ENCODE assay signal across 1 fruit fly cellular context in genomic region chrX:6295129-6295539, dm6.
TF ChIP-seq lines count a peak whose summit lies in the region.

CG15891 (minus strand) TSS chrX:6295345.
CG3815 (plus strand) TSS chrX:6295389.

TF ChIP-seq in whole organism, embryonic, 481 proteins besides CTCF, POLR2A, EP300 and RAD21 (continued from another document and continues in another):
- TF ChIP-seq CG2678 (tag; optimal IDR thresholded peaks at IDR 0.05; lab: Kevin White, UChicago) (no peak), CG2116 (GFP tag; optimal IDR thresholded peaks at IDR 0.05; lab: Kevin White, UChicago) (peak; percentile 64), CG11504 (tag; optimal IDR thresholded peaks at IDR 0.05; lab: Kevin White, UChicago) (no peak), sens-2 (GFP tag; IDR thresholded peaks at IDR 0.05; lab: Robert Waterston, UW) (no peak), Xrp1 (GFP tag; IDR thresholded peaks at IDR 0.05; lab: Robert Waterston, UW) (peak; percentile 38; the same call in 1 of the 2 replicates), kah (GFP tag; optimal IDR thresholded peaks at IDR 0.05; lab: Kevin White, UChicago) (peak; percentile 40), Hey (tag; optimal IDR thresholded peaks at IDR 0.05; lab: Kevin White, UChicago) (no peak), twi (tag; optimal IDR thresholded peaks at IDR 0.05; lab: Kevin White, UChicago) (peak; percentile 48), CG5953 (GFP tag; IDR thresholded peaks at IDR 0.05; lab: Robert Waterston, UW) (no peak), CG17186 (GFP tag; optimal IDR thresholded peaks at IDR 0.05; lab: Kevin White, UChicago) (peak; percentile 95), cad (GFP tag; optimal IDR thresholded peaks at IDR 0.05; lab: Kevin White, UChicago) (no peak), H15 (GFP tag; IDR thresholded peaks at IDR 0.05; lab: Robert Waterston, UW) (no peak), Hmr (GFP tag; optimal IDR thresholded peaks at IDR 0.05; lab: Kevin White, UChicago) (no peak), sob (GFP tag; IDR thresholded peaks at IDR 0.05; lab: Robert Waterston, UW) (peak; percentile 46; the same call in 1 of the 2 replicates), PHDP (tag; optimal IDR thresholded peaks at IDR 0.05; lab: Kevin White, UChicago) (no peak), usp (GFP tag; optimal IDR thresholded peaks at IDR 0.05; lab: Kevin White, UChicago) (no peak), crol (GFP tag; IDR thresholded peaks at IDR 0.05; lab: Robert Waterston, UW) (peak; percentile 57), CG9727 (GFP tag; optimal IDR thresholded peaks at IDR 0.05; lab: Kevin White, UChicago) (peak; percentile 52), CG9797 (GFP tag; optimal IDR thresholded peaks at IDR 0.05; lab: Kevin White, UChicago) (peak; percentile 80), sim (GFP tag; IDR thresholded peaks at IDR 0.05; lab: Robert Waterston, UW) (no peak), grn (GFP tag; optimal IDR thresholded peaks at IDR 0.05; lab: Kevin White, UChicago) (peak; percentile 66), bcd (GFP tag; optimal IDR thresholded peaks at IDR 0.05; lab: Kevin White, UChicago) (peak; percentile 61), CG12071 (GFP tag; optimal IDR thresholded peaks at IDR 0.05; lab: Kevin White, UChicago) (no peak), row (GFP tag; IDR thresholded peaks at IDR 0.05; lab: Robert Waterston, UW) (peak; percentile 93), CG18619 (GFP tag; optimal IDR thresholded peaks at IDR 0.05; lab: Kevin White, UChicago) (peak; percentile 69), luna (GFP tag; optimal IDR thresholded peaks at IDR 0.05; lab: Kevin White, UChicago) (no peak), CG4730 (GFP tag; IDR thresholded peaks at IDR 0.05; lab: Robert Waterston, UW) (peak; percentile 31; the same call in 1 of the 2 replicates), lbe (GFP tag; optimal IDR thresholded peaks at IDR 0.05; lab: Kevin White, UChicago) (no peak), D (optimal IDR thresholded peaks at IDR 0.05; lab: Kevin White, UChicago) (no peak), D (GFP tag; optimal IDR thresholded peaks at IDR 0.05; lab: Kevin White, UChicago) (no peak), lola (GFP tag; optimal IDR thresholded peaks at IDR 0.05; lab: Kevin White, UChicago) (peak in 1 of 3 experiments; percentile 56), hbn (GFP tag; IDR thresholded peaks at IDR 0.05; lab: Robert Waterston, UW; ENCODE audit: partially characterized antibody) (no peak; the same call in 1 of the 2 replicates), CG18599 (GFP tag; optimal IDR thresholded peaks at IDR 0.05; lab: Kevin White, UChicago) (no peak), CkIIα-i1 (GFP tag; IDR thresholded peaks at IDR 0.05; lab: Robert Waterston, UW) (no peak), schlank (tag; optimal IDR thresholded peaks at IDR 0.05; lab: Kevin White, UChicago) (peak; percentile 35), CG9876 (GFP tag; optimal IDR thresholded peaks at IDR 0.05; lab: Kevin White, UChicago) (no peak), Fer1 (GFP tag; optimal IDR thresholded peaks at IDR 0.05; lab: Kevin White, UChicago) (peak; percentile 67), CG6791 (GFP tag; IDR thresholded peaks at IDR 0.05; lab: Robert Waterston, UW; ENCODE audit: partially characterized antibody) (0 out of 3 replicates have a peak, but pooled peaks have one; percentile 39), CG9817 (tag; optimal IDR thresholded peaks at IDR 0.05; lab: Kevin White, UChicago) (peak; percentile 63), CG43689 (GFP tag; IDR thresholded peaks at IDR 0.05; lab: Robert Waterston, UW) (no peak), bab2 (GFP tag; optimal IDR thresholded peaks at IDR 0.05; lab: Kevin White, UChicago) (peak; percentile 55), sna (GFP tag; IDR thresholded peaks at IDR 0.05; lab: Robert Waterston, UW; ENCODE audit: partially characterized antibody) (no peak), insv (GFP tag; optimal IDR thresholded peaks at IDR 0.05; lab: Kevin White, UChicago) (peak in 1 of 2 experiments; percentile 61), wor (GFP tag; IDR thresholded peaks at IDR 0.05; lab: Robert Waterston, UW) (no peak), Hand (GFP tag; optimal IDR thresholded peaks at IDR 0.05; lab: Kevin White, UChicago) (no peak), CG12155 (GFP tag; optimal IDR thresholded peaks at IDR 0.05; lab: Kevin White, UChicago) (peak; percentile 81), D19A (tag; optimal IDR thresholded peaks at IDR 0.05; lab: Kevin White, UChicago) (no peak), CG6854 (GFP tag; optimal IDR thresholded peaks at IDR 0.05; lab: Kevin White, UChicago) (no peak), ATbp (GFP tag; optimal IDR thresholded peaks at IDR 0.05; lab: Kevin White, UChicago) (no peak), dm (GFP tag; optimal IDR thresholded peaks at IDR 0.05; lab: Kevin White, UChicago) (peak; percentile 43), maf-S (GFP tag; optimal IDR thresholded peaks at IDR 0.05; lab: Kevin White, UChicago) (peak; percentile 30), Hr78 (GFP tag; optimal IDR thresholded peaks at IDR 0.05; lab: Kevin White, UChicago) (no peak), TFAM (GFP tag; optimal IDR thresholded peaks at IDR 0.05; lab: Kevin White, UChicago) (no peak), caup (GFP tag; optimal IDR thresholded peaks at IDR 0.05; lab: Kevin White, UChicago; ENCODE audit: severe bottlenecking) (no peak), Nf-YB (GFP tag; optimal IDR thresholded peaks at IDR 0.05; lab: Kevin White, UChicago) (peak; percentile 3), CG17802 (tag; optimal IDR thresholded peaks at IDR 0.05; lab: Kevin White, UChicago) (peak; percentile 35), CG4854 (GFP tag; optimal IDR thresholded peaks at IDR 0.05; lab: Kevin White, UChicago) (no peak), unpg (GFP tag; optimal IDR thresholded peaks at IDR 0.05; lab: Kevin White, UChicago) (peak; percentile 44), NC2α (GFP tag; optimal IDR thresholded peaks at IDR 0.05; lab: Kevin White, UChicago) (no peak), ase (GFP tag; IDR thresholded peaks at IDR 0.05; lab: Robert Waterston, UW) (no peak), E2f2 (GFP tag; IDR thresholded peaks at IDR 0.05; lab: Robert Waterston, UW) (peak; percentile 54), Drgx (GFP tag; IDR thresholded peaks at IDR 0.05; lab: Robert Waterston, UW) (no peak), gcm (GFP tag; optimal IDR thresholded peaks at IDR 0.05; lab: Kevin White, UChicago) (peak; percentile 3), Optix (GFP tag; IDR thresholded peaks at IDR 0.05; lab: Robert Waterston, UW) (no peak), CG9215 (GFP tag; IDR thresholded peaks at IDR 0.05; lab: Robert Waterston, UW) (peak; percentile 68), ems (GFP tag; optimal IDR thresholded peaks at IDR 0.05; lab: Kevin White, UChicago) (no peak), eve (GFP tag; optimal IDR thresholded peaks at IDR 0.05; lab: Kevin White, UChicago) (no peak), Poxn (GFP tag; IDR thresholded peaks at IDR 0.05; lab: Robert Waterston, UW) (no peak), HmgZ (tag; optimal IDR thresholded peaks at IDR 0.05; lab: Kevin White, UChicago) (peak; percentile 84), CG10462 (GFP tag; optimal IDR thresholded peaks at IDR 0.05; lab: Kevin White, UChicago) (no peak), CG17328 (GFP tag; IDR thresholded peaks at IDR 0.05; lab: Robert Waterston, UW) (no peak), tx (GFP tag; optimal IDR thresholded peaks at IDR 0.05; lab: Kevin White, UChicago) (peak; percentile 28), CG15696 (tag; optimal IDR thresholded peaks at IDR 0.05; lab: Kevin White, UChicago) (peak; percentile 56), mirr (GFP tag; optimal IDR thresholded peaks at IDR 0.05; lab: Kevin White, UChicago) (peak; percentile 33), pnt (GFP tag; optimal IDR thresholded peaks at IDR 0.05; lab: Kevin White, UChicago) (peak; percentile 25), Gsc (GFP tag; IDR thresholded peaks at IDR 0.05; lab: Robert Waterston, UW) (no peak), trem (tag; optimal IDR thresholded peaks at IDR 0.05; lab: Kevin White, UChicago) (peak; percentile 62), CG6813 (GFP tag; optimal IDR thresholded peaks at IDR 0.05; lab: Kevin White, UChicago) (no peak), stc (GFP tag; IDR thresholded peaks at IDR 0.05; lab: Robert Waterston, UW) (no peak), CG10274 (GFP tag; optimal IDR thresholded peaks at IDR 0.05; lab: Kevin White, UChicago) (no peak), CG1647 (GFP tag; optimal IDR thresholded peaks at IDR 0.05; lab: Kevin White, UChicago) (no peak), B-H2 (GFP tag; optimal IDR thresholded peaks at IDR 0.05; lab: Kevin White, UChicago) (no peak), Atf-2 (GFP tag; optimal IDR thresholded peaks at IDR 0.05; lab: Kevin White, UChicago) (no peak), vvl (GFP tag; IDR thresholded peaks at IDR 0.05; lab: Robert Waterston, UW) (peak; percentile 32; the same call in 1 of the 2 replicates), CG17912 (GFP tag; optimal IDR thresholded peaks at IDR 0.05; lab: Kevin White, UChicago) (no peak), Dad (GFP tag; optimal IDR thresholded peaks at IDR 0.05; lab: Kevin White, UChicago) (peak; percentile 30), Side (GFP tag; optimal IDR thresholded peaks at IDR 0.05; lab: Kevin White, UChicago) (peak; percentile 26), CG12104 (GFP tag; optimal IDR thresholded peaks at IDR 0.05; lab: Kevin White, UChicago) (peak; percentile 17), CG6654 (GFP tag; optimal IDR thresholded peaks at IDR 0.05; lab: Kevin White, UChicago) (no peak), pzg (GFP tag; optimal IDR thresholded peaks at IDR 0.05; lab: Kevin White, UChicago) (peak; percentile 73), CG4617 (GFP tag; optimal IDR thresholded peaks at IDR 0.05; lab: Kevin White, UChicago; ENCODE audit: borderline replicate concordance) (peak; percentile 71), CG33557 (GFP tag; optimal IDR thresholded peaks at IDR 0.05; lab: Kevin White, UChicago) (peak; percentile 61), Rx (GFP tag; IDR thresholded peaks at IDR 0.05; lab: Robert Waterston, UW) (peak; percentile 51; the same call in 1 of the 2 replicates), chif (GFP tag; optimal IDR thresholded peaks at IDR 0.05; lab: Kevin White, UChicago) (peak; percentile 13 to 33), aop (GFP tag; IDR thresholded peaks at IDR 0.05; lab: Robert Waterston, UW) (no peak), Dek (tag; optimal IDR thresholded peaks at IDR 0.05; lab: Kevin White, UChicago) (peak; percentile 31), Ada2b (GFP tag; IDR thresholded peaks at IDR 0.05; lab: Robert Waterston, UW) (peak; percentile 25; the same call in 1 of the 2 replicates), C15 (GFP tag; IDR thresholded peaks at IDR 0.05; lab: Robert Waterston, UW) (no peak), ci (GFP tag; IDR thresholded peaks at IDR 0.05; lab: Robert Waterston, UW) (0 out of 3 replicates have a peak, but pooled peaks have one; percentile 40), crp (GFP tag; optimal IDR thresholded peaks at IDR 0.05; lab: Kevin White, UChicago) (peak in 1 of 2 experiments; percentile 36), CG12391 (tag; optimal IDR thresholded peaks at IDR 0.05; lab: Kevin White, UChicago) (peak; percentile 67), Atf3 (GFP tag; optimal IDR thresholded peaks at IDR 0.05; lab: Kevin White, UChicago) (peak; percentile 53), Sin3A (optimal IDR thresholded peaks at IDR 0.05; lab: Kevin White, UChicago) (peak; percentile 89), CG1603 (tag; optimal IDR thresholded peaks at IDR 0.05; lab: Kevin White, UChicago) (no peak), CG2129 (GFP tag; IDR thresholded peaks at IDR 0.05; lab: Robert Waterston, UW; ENCODE audit: partially characterized antibody) (no peak), Oli (tag; optimal IDR thresholded peaks at IDR 0.05; lab: Kevin White, UChicago) (peak; percentile 39), lilli (GFP tag; optimal IDR thresholded peaks at IDR 0.05; lab: Kevin White, UChicago) (peak; percentile 68), Stat92E (GFP tag; optimal IDR thresholded peaks at IDR 0.05; lab: Kevin White, UChicago) (no peak), Lhr (GFP tag; optimal IDR thresholded peaks at IDR 0.05; lab: Kevin White, UChicago) (peak; percentile 17), corto (GFP tag; optimal IDR thresholded peaks at IDR 0.05; lab: Kevin White, UChicago) (no peak), H2.0 (GFP tag; IDR thresholded peaks at IDR 0.05; lab: Robert Waterston, UW) (no peak), CG7987 (GFP tag; optimal IDR thresholded peaks at IDR 0.05; lab: Kevin White, UChicago) (no peak), CG7963 (GFP tag; IDR thresholded peaks at IDR 0.05; lab: Robert Waterston, UW; ENCODE audit: partially characterized antibody) (no peak), CG10431 (GFP tag; optimal IDR thresholded peaks at IDR 0.05; lab: Kevin White, UChicago) (no peak), Dbx (GFP tag; IDR thresholded peaks at IDR 0.05; lab: Robert Waterston, UW) (peak; percentile 52; the same call in 1 of the 3 replicates), fd64A (GFP tag; optimal IDR thresholded peaks at IDR 0.05; lab: Kevin White, UChicago) (no peak), kay (GFP tag; optimal IDR thresholded peaks at IDR 0.05; lab: Kevin White, UChicago) (no peak), bigmax (GFP tag; optimal IDR thresholded peaks at IDR 0.05; lab: Kevin White, UChicago) (no peak), Sry-δ (GFP tag; optimal IDR thresholded peaks at IDR 0.05; lab: Kevin White, UChicago) (peak; percentile 71), CG18476 (GFP tag; optimal IDR thresholded peaks at IDR 0.05; lab: Kevin White, UChicago) (no peak), CG8478 (optimal IDR thresholded peaks at IDR 0.05; lab: Kevin White, UChicago) (no peak), repo (GFP tag; optimal IDR thresholded peaks at IDR 0.05; lab: Kevin White, UChicago) (peak; percentile 4), Adf1 (GFP tag; IDR thresholded peaks at IDR 0.05; lab: Robert Waterston, UW) (peak; percentile 28; the same call in 1 of the 2 replicates), nau (GFP tag; optimal IDR thresholded peaks at IDR 0.05; lab: Kevin White, UChicago) (no peak), CG31388 (GFP tag; optimal IDR thresholded peaks at IDR 0.05; lab: Kevin White, UChicago) (no peak), pho (GFP tag; optimal IDR thresholded peaks at IDR 0.05; lab: Kevin White, UChicago) (peak; percentile 47), Dll (GFP tag; IDR thresholded peaks at IDR 0.05; lab: Robert Waterston, UW; ENCODE audit: partially characterized antibody) (peak; percentile 63; the same call in 3 of the 4 replicates), CG2199 (GFP tag; IDR thresholded peaks at IDR 0.05; lab: Robert Waterston, UW) (no peak), zfh2 (GFP tag; optimal IDR thresholded peaks at IDR 0.05; lab: Kevin White, UChicago) (peak; percentile 72), CG33213 (GFP tag; optimal IDR thresholded peaks at IDR 0.05; lab: Kevin White, UChicago) (peak; percentile 16), Dip3 (GFP tag; optimal IDR thresholded peaks at IDR 0.05; lab: Kevin White, UChicago) (peak; percentile 48), knrl (GFP tag; IDR thresholded peaks at IDR 0.05; lab: Robert Waterston, UW; ENCODE audit: partially characterized antibody) (peak; percentile 59; the same call in 2 of the 3 replicates)
